Worm (Caenorhabditis elegans) whole organism, early embryonic: Measurements from ENCODE around the gene sna-2.
"Not testable (repeated sequence)": the region's sequence is repeated elsewhere in the genome, so short reads cannot be mapped to it uniquely, and the experiment has no call there.

Source experiments
- B0310.2 ChIP-seq: sonication (generic microtip); optimal IDR thresholded peaks from 2 replicates; lab custom pipeline; 2016; ENCODE audit warnings: mild to moderate bottlenecking, missing genetic modification characterization, missing compliant biosample characterization
- ama-1 ChIP-seq: fragments of 150-350 bp; optimal IDR thresholded peaks from 2 replicates; lab custom pipeline; 2014
- ceh-36 ChIP-seq: sonication (generic microtip); optimal IDR thresholded peaks from 2 replicates; lab custom pipeline; 2016; ENCODE audit warnings: missing genetic modification characterization, inconsistent platforms, missing compliant biosample characterization
- ets-7 ChIP-seq: sonication (generic microtip); optimal IDR thresholded peaks from 2 replicates; lab custom pipeline; 2016; ENCODE audit warnings: missing genotype, missing genetic modification characterization, missing compliant biosample characterization
- flt-1 ChIP-seq: fragments of 200-800 bp; sonication (Bioruptor generic); IDR thresholded peaks from 2 replicates; pipeline ENCODE4 v1.3.6; 2022; ENCODE audit warnings: missing genetic modification characterization, missing compliant biosample characterization
- pes-1 ChIP-seq: fragments of 200-800 bp; sonication (Bioruptor generic); IDR thresholded peaks from 2 replicates; pipeline ENCODE4 v1.3.6; 2022; ENCODE audit warnings: missing genetic modification reagents, missing genetic modification characterization, missing compliant biosample characterization
- sea-1 ChIP-seq: fragments of 200-800 bp; sonication (Bioruptor generic); conservative IDR thresholded peaks from 2 replicates; pipeline ENCODE4 v1.3.6; 2022; ENCODE audit warnings: missing genetic modification characterization, missing compliant biosample characterization
- tbx-11 ChIP-seq: fragments of 200-800 bp; sonication (Bioruptor generic); IDR thresholded peaks from 2 replicates; pipeline ENCODE4 v1.3.6; 2022; ENCODE audit warnings: missing genetic modification characterization, missing compliant biosample characterization
- tbx-37 ChIP-seq: fragments of 200-800 bp; sonication (Bioruptor generic); conservative IDR thresholded peaks from 2 replicates; pipeline ENCODE4 v1.3.6; 2022; ENCODE audit warnings: missing genetic modification reagents, missing genetic modification characterization, missing compliant biosample characterization
- tra-4 ChIP-seq: sonication (generic microtip); optimal IDR thresholded peaks from 2 replicates; lab custom pipeline; 2017; ENCODE audit warnings: missing genetic modification characterization, missing compliant biosample characterization

DNA sequence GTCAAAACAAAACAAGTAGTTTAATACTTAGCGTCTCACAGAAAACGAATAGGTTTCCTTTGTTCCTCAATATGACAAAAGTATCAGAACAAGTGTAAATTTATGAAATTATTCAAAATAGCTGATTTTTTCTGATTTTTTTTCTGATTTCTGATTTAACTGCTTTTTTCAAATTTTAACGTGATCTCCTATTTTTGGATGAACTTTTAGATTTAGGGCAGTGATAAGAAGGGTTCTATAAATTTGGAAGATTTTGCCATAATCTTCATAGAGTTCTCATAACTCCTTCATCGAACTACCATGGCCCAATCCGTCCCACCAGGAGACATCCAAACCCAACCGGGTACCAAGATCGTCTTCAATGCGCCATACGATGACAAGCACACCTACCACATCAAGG, 7.7 kb downstream of the sna-2 start, which contains the start of gene msp-78:
- not testable (repeated sequence) for TF ChIP-seq ets-7 (tag; lab: Kevin White, UChicago); ceh-36 (tag; lab: Kevin White, UChicago); ama-1; tbx-37; tra-4 (tag; lab: Kevin White, UChicago); flt-1 (GFP tag; lab: Robert Waterston, UW); tbx-11 (GFP tag; lab: Robert Waterston, UW); pes-1 (GFP tag; lab: Robert Waterston, UW); sea-1 (GFP tag; lab: Robert Waterston, UW); B0310.2 (tag; lab: Kevin White, UChicago)
